Worm (Caenorhabditis elegans) whole organism, L4 larva: ENCODE results near the gene nrf-6.

Experiments used
- R02D3.7 ChIP-seq: fragments of 150-350 bp; sonication (generic microtip); optimal IDR thresholded peaks from 3 replicates; lab custom pipeline; 2014; ENCODE audit warnings: missing biosample characterization, missing genetic modification characterization
- ama-1 ChIP-seq: fragments of 150-350 bp; optimal IDR thresholded peaks from 2 replicates; lab custom pipeline; 2014; ENCODE audit warnings: inconsistent platforms, mixed read lengths
- fos-1 ChIP-seq: fragments of 150-350 bp; optimal IDR thresholded peaks from 2 replicates; lab custom pipeline; 2014; ENCODE audit warnings: missing biosample characterization, missing genetic modification characterization
- hlh-30 ChIP-seq: sonication (generic microtip); optimal IDR thresholded peaks from 2 replicates; lab custom pipeline; 2017; ENCODE audit warnings: antibody characterized with exemption, mild to moderate bottlenecking, missing genetic modification characterization, missing compliant biosample characterization; ENCODE audit not compliant: insufficient read depth
- jun-1 ChIP-seq: fragments of 150-350 bp; optimal IDR thresholded peaks from 2 replicates; lab custom pipeline; 2014; ENCODE audit warnings: missing biosample characterization, missing genetic modification reagents, missing genetic modification characterization
- lsy-2 ChIP-seq, 2 experiments: fragments of 150-350 bp in 1 of 2; sonication (generic microtip) in 1 of 2; optimal IDR thresholded peaks; 2 replicates each; lab custom pipeline; 2014 to 2017; ENCODE audit warnings: missing biosample characterization in 2 of 2, missing genetic modification characterization in 2 of 2
- mep-1 ChIP-seq: fragments of 150-350 bp; sonication (generic microtip); optimal IDR thresholded peaks from 3 replicates; lab custom pipeline; 2014; ENCODE audit warnings: missing biosample characterization, missing genetic modification characterization
- nhr-11 ChIP-seq: fragments of 150-350 bp; optimal IDR thresholded peaks from 2 replicates; lab custom pipeline; 2014; ENCODE audit warnings: missing biosample characterization, missing genetic modification characterization
- nhr-6 ChIP-seq: fragments of 150-350 bp; optimal IDR thresholded peaks from 2 replicates; lab custom pipeline; 2014; ENCODE audit warnings: missing biosample characterization, missing genetic modification characterization
- nhr-77 ChIP-seq: fragments of 150-350 bp; optimal IDR thresholded peaks from 2 replicates; lab custom pipeline; 2014; ENCODE audit warnings: missing biosample characterization, missing genetic modification characterization
- sdz-12 ChIP-seq: fragments of 200-800 bp; sonication (Bioruptor generic); optimal IDR thresholded peaks from 2 replicates; lab custom pipeline; 2018; ENCODE audit warnings: mild to moderate bottlenecking, missing genetic modification characterization, missing compliant biosample characterization
- zag-1 ChIP-seq: fragments of 150-350 bp; optimal IDR thresholded peaks from 2 replicates; lab custom pipeline; 2014; ENCODE audit warnings: missing biosample characterization, missing genetic modification characterization

ce11 chrII:8004157-8004556 is 28.4 kb downstream of the nrf-6 start, which contains the start of gene pgp-11:
- TF ChIP-seq fos-1 (tag; lab: Kevin White, UChicago) (no peak), mep-1 (no peak), sdz-12 (GFP tag; lab: Kevin White, UChicago) (no peak), hlh-30 (no peak), lsy-2 (tag; optimal IDR thresholded peaks at IDR 0.05; lab: Kevin White, UChicago) (no peak), nhr-77 (tag; lab: Kevin White, UChicago) (no peak), nhr-6 (tag; lab: Kevin White, UChicago) (no peak), zag-1 (tag; lab: Kevin White, UChicago) (no peak), ama-1 (lab: Kevin White, UChicago) (no peak), nhr-11 (tag; lab: Kevin White, UChicago) (no peak), jun-1 (tag; lab: Kevin White, UChicago) (no peak), R02D3.7 (tag; lab: Kevin White, UChicago) (no peak)
